Comparison of ENCODE assay signal across 2 fruit fly cellular contexts in genomic region chr3R:13700192-13700591, dm6.
TF ChIP-seq lines count a peak whose summit lies in the region.

ninaB (plus strand) TSS chr3R:13700565.

- TF ChIP-seq CTCF in whole organism, embryonic (GFP tag; optimal IDR thresholded peaks at IDR 0.05; lab: Kevin White, UChicago), result no peak

TF ChIP-seq in whole organism, adult, 20 proteins besides CTCF, POLR2A, EP300 and RAD21:
- TF ChIP-seq ovo (GFP tag; optimal IDR thresholded peaks at IDR 0.05; lab: Kevin White, UChicago) (no peak), CG11617 (GFP tag; optimal IDR thresholded peaks at IDR 0.05; lab: Kevin White, UChicago) (no peak), CG7101 (tag; optimal IDR thresholded peaks at IDR 0.05; lab: Kevin White, UChicago) (no peak), CG12768 (GFP tag; optimal IDR thresholded peaks at IDR 0.05; lab: Kevin White, UChicago) (peak; percentile 63), toe (GFP tag; optimal IDR thresholded peaks at IDR 0.05; lab: Kevin White, UChicago) (no peak)

TF ChIP-seq in whole organism, embryonic, 481 proteins besides CTCF, POLR2A, EP300 and RAD21:
- TF ChIP-seq Med (GFP tag; lab: Kevin White, UChicago), result peak; percentile 68
- TF ChIP-seq hbn (GFP tag; IDR thresholded peaks at IDR 0.05; lab: Robert Waterston, UW; ENCODE audit: partially characterized antibody), result no peak
